Fruit fly (Drosophila melanogaster): ENCODE data around the gene CG1674.

The CG1674 gene

DNA sequence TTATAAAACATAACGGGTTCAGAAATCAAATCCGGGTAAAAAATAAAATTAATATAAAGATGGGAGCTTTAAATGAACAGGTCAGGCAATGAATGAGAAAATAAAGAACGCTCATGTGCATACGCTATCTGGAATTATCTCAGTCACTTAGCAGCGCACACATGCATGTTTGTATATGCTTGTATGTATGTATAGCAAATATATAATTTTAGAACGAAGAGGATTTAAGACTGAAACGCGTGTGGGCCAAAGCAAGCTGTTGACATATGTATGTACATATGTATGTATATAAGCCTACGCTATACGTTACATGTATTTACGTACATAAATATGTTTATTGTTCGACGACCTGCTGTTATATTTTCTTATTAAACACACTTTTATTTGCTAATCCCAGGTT lies 4.7 kb upstream of the CG1674 start (continued):
- no peak for TF ChIP-seq Nf-YC (tag; optimal IDR thresholded peaks at IDR 0.05)
- peak; percentile 49 for TF ChIP-seq Sox100B (GFP tag; optimal IDR thresholded peaks at IDR 0.05)
- TF ChIP-seq lola (GFP tag; optimal IDR thresholded peaks at IDR 0.05): peak in 1 of 3 experiments; percentile 42
- peak; percentile 24 for TF ChIP-seq CG11723 (GFP tag; optimal IDR thresholded peaks at IDR 0.05)
- peak; percentile 23 for TF ChIP-seq BtbVII (GFP tag; optimal IDR thresholded peaks at IDR 0.05)
- TF ChIP-seq CG4328 (GFP tag; optimal IDR thresholded peaks at IDR 0.05): peak; percentile 53
- TF ChIP-seq CG31365 (tag; optimal IDR thresholded peaks at IDR 0.05): no peak
- no peak for TF ChIP-seq Dbx (GFP tag; IDR thresholded peaks at IDR 0.05)
- TF ChIP-seq H15 (GFP tag; IDR thresholded peaks at IDR 0.05): no peak
- peak; percentile 57 for TF ChIP-seq CG13296 (GFP tag; optimal IDR thresholded peaks at IDR 0.05)
- peak; percentile 14 for TF ChIP-seq Lhr (GFP tag; optimal IDR thresholded peaks at IDR 0.05)
- peak; percentile 13 for TF ChIP-seq CG18764 (GFP tag; optimal IDR thresholded peaks at IDR 0.05)
- TF ChIP-seq CG15011 (GFP tag; optimal IDR thresholded peaks at IDR 0.05): peak; percentile 34
- TF ChIP-seq sens (GFP tag): peak; percentile 92
- TF ChIP-seq rib (GFP tag; IDR thresholded peaks at IDR 0.05): no peak
- peak; percentile 66 for TF ChIP-seq cg (GFP tag; optimal IDR thresholded peaks at IDR 0.05)
- TF ChIP-seq CG1233 (GFP tag; optimal IDR thresholded peaks at IDR 0.05): peak; percentile 53
- peak; percentile 5 for TF ChIP-seq CG34376 (GFP tag; optimal IDR thresholded peaks at IDR 0.05)
- peak; percentile 55 for TF ChIP-seq CG10209 (GFP tag; optimal IDR thresholded peaks at IDR 0.05)
- peak; percentile 84 for TF ChIP-seq CG15696 (tag; optimal IDR thresholded peaks at IDR 0.05)
- TF ChIP-seq nom (GFP tag; optimal IDR thresholded peaks at IDR 0.05): peak; percentile 33
- peak; percentile 11 for TF ChIP-seq Mad (GFP tag; optimal IDR thresholded peaks at IDR 0.05)
- no peak for TF ChIP-seq gt (GFP tag; IDR thresholded peaks at IDR 0.05)
- TF ChIP-seq CG2202 (tag; optimal IDR thresholded peaks at IDR 0.05): peak; percentile 51

DNA sequence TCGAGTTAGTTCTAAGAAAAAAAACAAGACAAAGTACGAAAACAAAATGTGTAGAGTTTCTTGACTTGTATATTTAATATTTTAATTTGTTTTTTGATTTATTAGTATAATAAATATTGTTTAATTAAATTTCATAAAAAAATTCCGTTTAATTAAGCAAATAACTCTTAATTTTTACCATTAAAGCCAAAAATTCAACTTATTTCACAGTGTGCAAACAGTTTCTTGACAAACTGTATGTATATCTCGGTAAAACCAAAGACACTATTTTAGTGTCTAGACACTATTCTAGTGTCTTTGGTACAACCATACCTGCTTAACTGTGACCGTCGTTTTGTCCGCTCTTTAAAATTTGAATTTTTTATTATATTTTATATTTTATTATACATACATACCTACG lies 3.8 kb upstream of the CG1674 start:
- peak; percentile 28 for TF ChIP-seq gem (tag; optimal IDR thresholded peaks at IDR 0.05)
- no peak for TF ChIP-seq CG6813 (GFP tag; optimal IDR thresholded peaks at IDR 0.05)
- 0 out of 3 replicates have a peak, but pooled peaks have one; percentile 7 for TF ChIP-seq CG11695 (GFP tag; IDR thresholded peaks at IDR 0.05)
- peak; percentile 98 for TF ChIP-seq CG8388 (GFP tag; optimal IDR thresholded peaks at IDR 0.05)
- 0 out of 3 replicates have a peak, but pooled peaks have one; percentile 23 for TF ChIP-seq CG2199 (GFP tag; IDR thresholded peaks at IDR 0.05)

dm6 chr4:227648-228047 lies 2.9 kb upstream of the CG1674 start, which contains the start of the genes CG31999 and yellow-h:
Gene CG31999 (minus strand): TSS chr4:227748.
Gene yellow-h (plus strand): TSS chr4:227922.
- no peak for TF ChIP-seq CG1233 (GFP tag; optimal IDR thresholded peaks at IDR 0.05)
- 0 out of 3 replicates have a peak, but pooled peaks have one; percentile 19 for TF ChIP-seq CG2199 (GFP tag; IDR thresholded peaks at IDR 0.05)
- TF ChIP-seq Eip74EF (GFP tag; optimal IDR thresholded peaks at IDR 0.05): no peak
- peak; percentile 14 for TF ChIP-seq CG30020 (tag; optimal IDR thresholded peaks at IDR 0.05)

DNA sequence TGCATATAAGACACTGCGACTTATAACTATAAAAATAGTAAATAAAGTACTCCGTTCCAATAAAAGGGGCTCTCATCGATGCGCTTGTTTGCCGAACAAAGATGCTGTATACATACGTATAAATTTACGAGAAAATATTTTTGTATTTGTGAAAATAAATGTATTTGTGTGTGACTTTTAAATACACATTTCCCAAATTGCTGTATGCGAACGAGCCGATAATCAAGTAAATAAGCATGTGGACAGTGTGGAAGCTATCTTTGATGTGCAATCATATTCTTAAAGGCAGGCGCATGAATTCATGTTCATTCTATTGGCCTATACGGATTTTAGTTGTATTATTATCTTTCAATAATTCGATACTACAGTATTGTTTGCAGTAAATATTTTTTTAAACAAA lies 655 bp downstream of the CG1674 start:
- TF ChIP-seq Med (GFP tag) (peak; percentile 31), bsh (GFP tag; optimal IDR thresholded peaks at IDR 0.05) (peak in 1 of 2 experiments; percentile 17), CG10147 (GFP tag; optimal IDR thresholded peaks at IDR 0.05) (peak; percentile 6), ac (GFP tag; optimal IDR thresholded peaks at IDR 0.05) (no peak), ind (GFP tag; optimal IDR thresholded peaks at IDR 0.05) (no peak), C15 (GFP tag; IDR thresholded peaks at IDR 0.05) (no peak), bigmax (GFP tag; optimal IDR thresholded peaks at IDR 0.05) (no peak), lmd (GFP tag; IDR thresholded peaks at IDR 0.05) (no peak), Atf-2 (GFP tag; optimal IDR thresholded peaks at IDR 0.05) (no peak), CG15696 (tag; optimal IDR thresholded peaks at IDR 0.05) (peak; percentile 43), HLH4C (GFP tag; IDR thresholded peaks at IDR 0.05; ENCODE audit: partially characterized antibody) (no peak), CG4617 (GFP tag; optimal IDR thresholded peaks at IDR 0.05; ENCODE audit: borderline replicate concordance) (no peak), Six4 (GFP tag; optimal IDR thresholded peaks at IDR 0.05) (no peak), CG15011 (GFP tag; optimal IDR thresholded peaks at IDR 0.05) (no peak), aop (GFP tag; IDR thresholded peaks at IDR 0.05) (no peak), inv (GFP tag; IDR thresholded peaks at IDR 0.05; ENCODE audit: partially characterized antibody) (no peak), bbx (GFP tag; IDR thresholded peaks at IDR 0.05; ENCODE audit: partially characterized antibody) (no peak)

Data from whole organism, embryonic.